Worm (Caenorhabditis elegans) whole organism, L4/young adult: ENCODE data around the gene K02E10.7.

Source experiments
- dao-5 ChIP-seq: sonication (generic microtip); optimal IDR thresholded peaks from 2 replicates; lab custom pipeline; 2016; ENCODE audit warnings: missing genotype, missing genetic modification characterization, moderate library complexity, missing compliant biosample characterization
- him-1 ChIP-seq: sonication (generic microtip); optimal IDR thresholded peaks from 2 replicates; lab custom pipeline; 2016; ENCODE audit warnings: missing genotype, missing genetic modification reagents, missing genetic modification characterization, missing compliant biosample characterization

ce11 chrX:2513667-2514198, 5.4 kb upstream of the K02E10.7 start:
- no peak for TF ChIP-seq him-1
- no peak for TF ChIP-seq dao-5 (tag; lab: Kevin White, UChicago)
